Worm (Caenorhabditis elegans) whole organism, young adult: ENCODE data around the gene degl-1.

Experiments used
- nhr-90 ChIP-seq: sonication (generic microtip); optimal IDR thresholded peaks from 2 replicates; lab custom pipeline; 2016; ENCODE audit warnings: missing genotype, mild to moderate bottlenecking, missing genetic modification characterization, missing compliant biosample characterization
- pbrm-1 ChIP-seq: fragments of 200-800 bp; sonication (Bioruptor generic); IDR thresholded peaks from 2 replicates; pipeline ENCODE4 v1.3.6; 2022; ENCODE audit warnings: missing genetic modification reagents, missing genetic modification characterization, missing compliant biosample characterization
- pha-4 ChIP-seq: fragments of 150-350 bp; sonication (generic microtip); optimal IDR thresholded peaks from 2 replicates; lab custom pipeline; 2014; ENCODE audit warnings: missing biosample characterization, missing genetic modification reagents, missing genetic modification characterization
- somi-1 ChIP-seq: fragments of 200-800 bp; sonication (Bioruptor generic); optimal IDR thresholded peaks from 2 replicates; lab custom pipeline; 2018; ENCODE audit warnings: mild to moderate bottlenecking, missing genetic modification characterization, missing compliant biosample characterization
- ztf-18 ChIP-seq: sonication (generic microtip); optimal IDR thresholded peaks from 2 replicates; lab custom pipeline; 2016; ENCODE audit warnings: missing genotype, mild to moderate bottlenecking, missing genetic modification characterization, missing compliant biosample characterization

DNA sequence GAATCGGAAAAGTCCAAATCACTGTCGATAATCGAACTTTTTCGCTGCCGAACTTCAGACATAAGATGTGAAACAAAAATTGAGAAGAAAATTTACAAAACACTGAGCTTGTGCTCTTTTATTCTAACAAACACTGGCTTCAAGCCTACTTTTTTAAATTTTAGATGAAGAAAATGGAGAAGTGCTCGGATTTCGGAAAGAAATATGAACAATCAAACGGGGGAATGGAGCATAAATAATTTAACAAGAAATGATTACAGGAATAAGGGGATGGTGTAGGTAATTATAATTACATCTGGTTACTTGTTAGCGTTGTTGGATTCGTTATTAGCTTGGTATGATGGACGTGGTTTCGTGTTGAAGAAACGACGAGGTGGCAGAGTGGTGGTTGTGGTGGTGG is at the start of gene degl-1:
- no peak for TF ChIP-seq somi-1
- TF ChIP-seq ztf-18 (tag; lab: Kevin White, UChicago): no peak
- TF ChIP-seq nhr-90: no peak
- TF ChIP-seq pha-4 (tag; lab: Kevin White, UChicago): no peak
- no peak for TF ChIP-seq pbrm-1 (GFP tag; lab: Robert Waterston, UW)
